Fruit fly (Drosophila melanogaster) whole organism, prepupa: ENCODE data around the gene tfc.

Experiments used
- Blimp-1 ChIP-seq: fragments of 200-800 bp; sonication (Bioruptor generic); optimal IDR thresholded peaks from 3 replicates; lab custom pipeline; 2017; ENCODE audit warnings: missing biosample characterization, missing genetic modification characterization, mild to moderate bottlenecking, moderate library complexity, missing genetic modification reagents
- CG10631 ChIP-seq: fragments of 200-800 bp; sonication (Bioruptor generic); optimal IDR thresholded peaks from 2 replicates; lab custom pipeline; 2016; ENCODE audit warnings: missing biosample characterization, missing genetic modification characterization
- CG10669 ChIP-seq: fragments of 200-800 bp; sonication (Bioruptor generic); optimal IDR thresholded peaks from 3 replicates; lab custom pipeline; 2018; ENCODE audit warnings: missing biosample characterization, mild to moderate bottlenecking, missing genetic modification characterization, moderate library complexity
- CG15336 ChIP-seq: fragments of 200-800 bp; sonication (Bioruptor generic); IDR thresholded peaks from 2 replicates; pipeline ENCODE4 v1.3.6; 2022; ENCODE audit warnings: missing biosample characterization, missing genetic modification characterization
- CG1621 ChIP-seq: fragments of 200-800 bp; sonication (Bioruptor generic); optimal IDR thresholded peaks from 3 replicates; lab custom pipeline; 2018; ENCODE audit warnings: missing biosample characterization, mild to moderate bottlenecking, missing genetic modification characterization
- CG16779 ChIP-seq: fragments of 200-800 bp; sonication (Bioruptor generic); optimal IDR thresholded peaks from 3 replicates; lab custom pipeline; 2017; ENCODE audit warnings: missing biosample characterization, mild to moderate bottlenecking, missing genetic modification characterization
- CG3032 ChIP-seq: fragments of 200-800 bp; optimal IDR thresholded peaks from 2 replicates; lab custom pipeline; 2019; ENCODE audit warnings: missing biosample characterization, mild to moderate bottlenecking, missing genetic modification characterization, moderate library complexity
- CG31627 ChIP-seq: fragments of 200-800 bp; sonication (Bioruptor generic); optimal IDR thresholded peaks from 3 replicates; lab custom pipeline; 2016; ENCODE audit warnings: missing biosample characterization, missing genetic modification characterization
- CG32006 ChIP-seq: fragments of 200-800 bp; sonication (Bioruptor generic); optimal IDR thresholded peaks from 3 replicates; lab custom pipeline; 2017; ENCODE audit warnings: missing biosample characterization, mild to moderate bottlenecking, missing genetic modification characterization
- CG34406 ChIP-seq: fragments of 200-800 bp; sonication (Bioruptor generic); optimal IDR thresholded peaks from 3 replicates; lab custom pipeline; 2016; ENCODE audit warnings: missing biosample characterization, missing genetic modification characterization
- CG3919 ChIP-seq: fragments of 200-800 bp; sonication (Bioruptor generic); optimal IDR thresholded peaks from 3 replicates; lab custom pipeline; 2016; ENCODE audit warnings: missing biosample characterization, missing genetic modification characterization
- CG4318 ChIP-seq: fragments of 200-800 bp; sonication (Bioruptor generic); optimal IDR thresholded peaks from 3 replicates; lab custom pipeline; 2017; ENCODE audit warnings: missing biosample characterization, mild to moderate bottlenecking, missing genetic modification characterization
- CG6163 ChIP-seq: fragments of 200-800 bp; sonication (Bioruptor generic); IDR thresholded peaks from 3 replicates; pipeline ENCODE4 v1.3.6; 2022; ENCODE audit warnings: missing biosample characterization, missing genetic modification characterization
- CG6276 ChIP-seq: fragments of 200-800 bp; sonication (Bioruptor generic); optimal IDR thresholded peaks from 2 replicates; lab custom pipeline; 2017; ENCODE audit warnings: missing biosample characterization, mild to moderate bottlenecking, missing genetic modification characterization
- CG6792 ChIP-seq: fragments of 200-800 bp; sonication (Bioruptor generic); optimal IDR thresholded peaks from 3 replicates; lab custom pipeline; 2016; ENCODE audit warnings: missing biosample characterization, missing genetic modification characterization
- CG6808 ChIP-seq: fragments of 200-800 bp; sonication (Bioruptor generic); optimal IDR thresholded peaks from 3 replicates; lab custom pipeline; 2017; ENCODE audit warnings: missing biosample characterization, missing genetic modification characterization, mild to moderate bottlenecking, moderate library complexity, missing genetic modification reagents
- CG8119 ChIP-seq: fragments of 200-800 bp; sonication (Bioruptor generic); IDR thresholded peaks from 3 replicates; pipeline ENCODE4 v1.3.6; 2022; ENCODE audit warnings: missing biosample characterization, missing genetic modification characterization
- CG8632 ChIP-seq: fragments of 200-800 bp; sonication (Bioruptor generic); optimal IDR thresholded peaks from 3 replicates; lab custom pipeline; 2016; ENCODE audit warnings: missing biosample characterization, missing genetic modification characterization
- Eip78C ChIP-seq: fragments of 200-800 bp; sonication (Bioruptor generic); peaks from one replicate; lab custom pipeline; 2016; ENCODE audit warnings: missing biosample characterization, missing genetic modification characterization
- Ets21C ChIP-seq: fragments of 200-800 bp; sonication (Bioruptor generic); optimal IDR thresholded peaks from 3 replicates; lab custom pipeline; 2016; ENCODE audit warnings: missing biosample characterization, missing genetic modification characterization
- Hr38 ChIP-seq: sonication (Bioruptor generic); optimal IDR thresholded peaks from 2 replicates; lab custom pipeline; 2016; ENCODE audit warnings: missing biosample characterization, missing genetic modification characterization
- Hr39 ChIP-seq: fragments of 200-800 bp; sonication (Bioruptor generic); optimal IDR thresholded peaks from 2 replicates; lab custom pipeline; 2016; ENCODE audit warnings: missing biosample characterization, missing genetic modification characterization
- Hr4 ChIP-seq: fragments of 200-800 bp; sonication (Bioruptor generic); optimal IDR thresholded peaks from 3 replicates; lab custom pipeline; 2016; ENCODE audit warnings: missing biosample characterization, missing genetic modification characterization
- Lpt ChIP-seq: fragments of 200-800 bp; sonication (Bioruptor generic); optimal IDR thresholded peaks from 3 replicates; lab custom pipeline; 2016; ENCODE audit warnings: missing biosample characterization, missing genetic modification characterization
- Met ChIP-seq: fragments of 200-800 bp; sonication (Bioruptor generic); optimal IDR thresholded peaks from 3 replicates; lab custom pipeline; 2016; ENCODE audit warnings: missing biosample characterization, missing genetic modification characterization
- OdsH ChIP-seq: fragments of 200-800 bp; sonication (Bioruptor generic); optimal IDR thresholded peaks from 3 replicates; lab custom pipeline; 2016; ENCODE audit warnings: missing biosample characterization, missing genetic modification characterization
- Sox102F ChIP-seq: fragments of 200-800 bp; sonication (Bioruptor generic); optimal IDR thresholded peaks from 2 replicates; lab custom pipeline; 2016; ENCODE audit warnings: missing biosample characterization, mild to moderate bottlenecking, missing genetic modification characterization
- cyc ChIP-seq: fragments of 200-800 bp; sonication (Bioruptor generic); optimal IDR thresholded peaks from 3 replicates; lab custom pipeline; 2016; ENCODE audit warnings: missing biosample characterization, missing genetic modification characterization
- dac ChIP-seq: fragments of 200-800 bp; sonication (Bioruptor generic); optimal IDR thresholded peaks from 2 replicates; lab custom pipeline; 2017; ENCODE audit warnings: missing biosample characterization, mild to moderate bottlenecking, missing genetic modification characterization
- eg ChIP-seq: fragments of 200-800 bp; sonication (Bioruptor generic); IDR thresholded peaks from 3 replicates; pipeline ENCODE4 v1.3.6; 2022; ENCODE audit warnings: missing biosample characterization, missing genetic modification characterization
- fd85E ChIP-seq: fragments of 200-800 bp; sonication (Bioruptor generic); optimal IDR thresholded peaks from 3 replicates; lab custom pipeline; 2016; ENCODE audit warnings: missing biosample characterization, missing genetic modification characterization
- fkh ChIP-seq: fragments of 200-800 bp; sonication (Bioruptor generic); optimal IDR thresholded peaks from 3 replicates; lab custom pipeline; 2017; ENCODE audit warnings: missing biosample characterization, mild to moderate bottlenecking, missing genetic modification characterization, moderate library complexity
- lz ChIP-seq: fragments of 200-800 bp; sonication (Bioruptor generic); optimal IDR thresholded peaks from 3 replicates; lab custom pipeline; 2016; ENCODE audit warnings: missing biosample characterization, missing genetic modification characterization
- net ChIP-seq: fragments of 200-800 bp; sonication (Bioruptor generic); optimal IDR thresholded peaks from 3 replicates; lab custom pipeline; 2016; ENCODE audit warnings: missing biosample characterization, missing genetic modification characterization
- pdm3 ChIP-seq: fragments of 200-800 bp; sonication (Bioruptor generic); optimal IDR thresholded peaks from 3 replicates; lab custom pipeline; 2016; ENCODE audit warnings: missing biosample characterization, missing genetic modification characterization
- salr ChIP-seq, 2 experiments: fragments of 200-800 bp; sonication (Bioruptor generic); optimal IDR thresholded peaks; 3 replicates each; lab custom pipeline; 2016 to 2018; ENCODE audit warnings: missing biosample characterization in 2 of 2, missing genetic modification characterization in 2 of 2, mild to moderate bottlenecking in 1 of 2
- spab ChIP-seq: fragments of 200-800 bp; sonication (Bioruptor generic); optimal IDR thresholded peaks from 2 replicates; lab custom pipeline; 2017; ENCODE audit warnings: missing biosample characterization, mild to moderate bottlenecking, missing genetic modification characterization, missing genetic modification reagents
- ss ChIP-seq, 2 experiments: fragments of 200-800 bp; sonication (Bioruptor generic); optimal IDR thresholded peaks; 2 replicates in 1 of 2; 3 replicates in 1 of 2; lab custom pipeline; 2017 to 2018; ENCODE audit warnings: mild to moderate bottlenecking in 2 of 2, missing biosample characterization in 2 of 2, missing genetic modification characterization in 2 of 2, moderate library complexity in 1 of 2
- svp ChIP-seq: fragments of 200-800 bp; sonication (Bioruptor generic); peaks from one replicate; lab custom pipeline; 2016; ENCODE audit warnings: missing biosample characterization, missing genetic modification characterization

tfc gene

dm6 chr3L:1212571-1212970, 43.7 kb upstream of the tfc start, which contains the start of gene LysE:
TSS of gene LysE (plus strand) at chr3L:1212827.
- TF ChIP-seq svp (GFP tag; lab: Kevin White, UChicago) = peak; percentile 57
- no peak for TF ChIP-seq CG6808 (GFP tag; lab: Kevin White, UChicago)

DNA sequence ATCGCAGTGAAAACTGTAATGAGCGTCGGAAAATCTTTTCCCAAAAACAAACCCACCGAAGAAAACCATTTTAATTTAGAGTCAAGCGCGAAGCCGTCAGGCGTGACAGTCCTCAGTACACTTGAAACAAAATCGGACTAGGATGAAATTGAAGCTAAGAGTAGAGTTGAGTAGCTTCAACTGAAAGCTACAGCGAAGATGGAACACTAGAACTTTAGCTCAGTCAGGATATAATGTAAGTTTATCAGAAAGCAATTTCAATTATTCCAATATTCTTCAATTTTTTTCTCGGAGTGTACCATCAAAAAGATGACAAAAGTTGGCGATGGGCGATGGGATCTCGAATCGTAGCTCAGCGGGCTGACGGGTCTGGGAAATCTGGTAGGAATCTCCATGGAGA, 39.8 kb upstream of the tfc start:
- TF ChIP-seq net (no peak), svp (GFP tag; lab: Kevin White, UChicago) (peak; percentile 10), CG6276 (peak; percentile 26), CG8119 (GFP tag; lab: Robert Waterston, UW) (peak; percentile 54; the same call in 2 of the 3 replicates), Eip78C (peak; percentile 6), Blimp-1 (no peak), salr (GFP tag; optimal IDR thresholded peaks at IDR 0.05; lab: Kevin White, UChicago) (no peak), Lpt (no peak), eg (peak; percentile 62), cyc (GFP tag; lab: Kevin White, UChicago) (no peak), CG32006 (peak; percentile 72), CG6163 (GFP tag; lab: Robert Waterston, UW) (peak; percentile 45; the same call in 2 of the 3 replicates), CG4318 (GFP tag; lab: Kevin White, UChicago) (peak; percentile 46), Hr4 (peak; percentile 68), CG15336 (GFP tag; lab: Robert Waterston, UW) (peak; percentile 64), dac (GFP tag; lab: Kevin White, UChicago) (peak; percentile 17)

DNA sequence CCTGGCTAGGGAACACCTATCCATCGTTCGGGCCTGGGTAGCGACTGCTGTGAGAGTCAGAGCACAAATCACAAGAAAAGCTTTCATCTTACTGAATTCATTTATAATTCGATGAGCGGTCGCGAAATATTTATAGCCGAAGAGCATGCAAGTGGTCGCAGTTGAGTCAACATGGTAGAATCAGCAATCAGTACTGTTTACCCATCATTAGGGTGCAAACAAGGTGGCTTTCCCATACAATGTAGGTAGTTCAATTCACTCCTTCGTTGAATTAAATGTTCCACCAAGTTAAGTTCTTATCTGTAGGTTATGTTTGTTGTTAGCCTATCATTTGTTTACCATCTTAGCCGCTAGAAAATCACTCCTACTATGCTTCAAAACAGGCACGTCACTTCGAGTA, 37.7 kb upstream of the tfc start, which contains the start of gene LysP:
LysP (minus strand) TSS at position 101 of the 400 bp plus-strand sequence.
- peak; percentile 32 for TF ChIP-seq svp (GFP tag; lab: Kevin White, UChicago)
- no peak for TF ChIP-seq CG16779 (tag; lab: Kevin White, UChicago)

dm6 chr3L:1227303-1227797, 28.9 kb upstream of the tfc start, which contains the start of gene LysS:
TSS of gene LysS (plus strand) at chr3L:1227747.
- TF ChIP-seq fkh (GFP tag; lab: Kevin White, UChicago) (no peak), CG10669 (no peak), Hr39 (no peak), fd85E (GFP tag; lab: Kevin White, UChicago) (no peak), CG31627 (no peak), CG6163 (GFP tag; lab: Robert Waterston, UW) (no peak), Hr4 (no peak), Hr38 (no peak), pdm3 (no peak)

dm6 chr3L:1232582-1232981, 23.7 kb upstream of the tfc start, which contains the start of gene CG33965:
TSS of gene CG33965 (plus strand) at chr3L:1232882.
- TF ChIP-seq Hr38 (no peak), CG6808 (GFP tag; lab: Kevin White, UChicago) (no peak), net (no peak), Hr4 (no peak), CG6276 (no peak), svp (GFP tag; lab: Kevin White, UChicago) (no peak), lz (no peak), Blimp-1 (no peak), spab (no peak), Sox102F (GFP tag; lab: Kevin White, UChicago) (no peak), CG3032 (tag; lab: Kevin White, UChicago) (no peak), dac (GFP tag; lab: Kevin White, UChicago) (no peak), CG10631 (no peak), CG34406 (GFP tag; lab: Kevin White, UChicago) (no peak), Lpt (no peak), Met (GFP tag; lab: Kevin White, UChicago) (no peak), fkh (GFP tag; lab: Kevin White, UChicago) (no peak), Eip78C (no peak)

DNA sequence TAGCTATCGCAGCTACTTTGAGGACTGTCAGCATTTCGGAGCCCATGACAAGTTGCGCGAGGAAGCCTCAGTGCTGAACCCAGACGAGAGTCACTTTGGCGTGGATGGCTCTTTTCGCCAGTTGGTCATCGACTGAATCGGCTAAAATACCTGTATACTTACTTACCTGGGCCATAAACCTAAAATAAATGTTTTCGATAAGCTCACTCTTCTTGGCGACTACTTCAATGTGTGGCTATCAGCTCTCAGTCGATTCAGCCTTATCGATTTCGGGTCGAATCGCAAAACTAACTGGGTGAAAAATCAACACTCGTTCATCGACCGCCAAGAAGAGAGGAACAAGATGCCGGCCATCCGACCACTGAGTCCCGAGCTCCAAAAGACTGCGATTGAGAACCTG, 22.4 kb upstream of the tfc start, which contains the start of gene CG33966:
CG33966 (plus strand) TSS at position 301 of the 400 bp plus-strand sequence.
- TF ChIP-seq CG6792 (GFP tag; lab: Kevin White, UChicago) (no peak), fkh (GFP tag; lab: Kevin White, UChicago) (no peak), CG10669 (no peak), ss (GFP tag; optimal IDR thresholded peaks at IDR 0.05; lab: Kevin White, UChicago) (no peak), CG8632 (GFP tag; lab: Kevin White, UChicago) (no peak), Sox102F (GFP tag; lab: Kevin White, UChicago) (no peak), Lpt (no peak), OdsH (no peak), CG6163 (GFP tag; lab: Robert Waterston, UW) (no peak), CG32006 (no peak), CG1621 (no peak), Ets21C (GFP tag; lab: Kevin White, UChicago) (no peak), CG3919 (GFP tag; lab: Kevin White, UChicago) (no peak), spab (no peak), Hr4 (no peak), Hr39 (no peak)
